Fruit fly (Drosophila melanogaster) whole organism, wandering third instar larva: Measurements from ENCODE around the gene P5CDh2.

ENCODE experiments used
- Myc ChIP-seq: fragments of >200 bp; optimal IDR thresholded peaks from 2 replicates; lab custom pipeline; 2017
- N ChIP-seq: fragments of >200 bp; optimal IDR thresholded peaks from 2 replicates; lab custom pipeline; 2018; ENCODE audit warnings: missing biosample characterization, missing external identifiers, missing genetic modification characterization
- h ChIP-seq: fragments of 200-800 bp; sonication (Bioruptor generic); optimal IDR thresholded peaks from 3 replicates; lab custom pipeline; 2016; ENCODE audit warnings: missing biosample characterization, mild to moderate bottlenecking, missing genetic modification characterization
- usp ChIP-seq: fragments of >200 bp; optimal IDR thresholded peaks from 2 replicates; lab custom pipeline; 2017; ENCODE audit warnings: missing biosample characterization, missing genetic modification characterization

- no peak for TF ChIP-seq h
- TF ChIP-seq Myc (lab: Kevin White, UChicago): no peak
- TF ChIP-seq usp: no peak
- no peak for TF ChIP-seq N (GFP tag; lab: Kevin White, UChicago)
Observed at dm6 chr3R:21862868-21863267, 14.9 kb upstream of the P5CDh2 start.
